Fruit fly (Drosophila melanogaster) whole organism, embryonic: Measurements from ENCODE around the gene Mlc2.
A peak's percentile ranks its signal among the peaks of the same experiment; 100 is the strongest.

Source experiments
- ATbp ChIP-seq: fragments of 200-800 bp; sonication (Bioruptor generic); optimal IDR thresholded peaks from 2 replicates; lab custom pipeline; 2017; ENCODE audit warnings: missing biosample characterization, mild to moderate bottlenecking, missing genetic modification characterization, missing genetic modification reagents
- Atf6 ChIP-seq: fragments of 200-800 bp; sonication (Bioruptor generic); IDR thresholded peaks from 2 replicates; pipeline ENCODE4 v1.3.6; 2022; ENCODE audit warnings: missing biosample characterization, missing genetic modification characterization
- CG10209 ChIP-seq: fragments of 200-800 bp; sonication (Bioruptor generic); optimal IDR thresholded peaks from 3 replicates; lab custom pipeline; 2017; ENCODE audit warnings: missing biosample characterization, mild to moderate bottlenecking, missing genetic modification characterization, missing genetic modification reagents
- CG10431 ChIP-seq: fragments of 200-800 bp; sonication (Bioruptor generic); optimal IDR thresholded peaks from 3 replicates; lab custom pipeline; 2018; ENCODE audit warnings: missing biosample characterization, mild to moderate bottlenecking, missing genetic modification characterization
- CG10565 ChIP-seq: fragments of 200-800 bp; sonication (Bioruptor generic); optimal IDR thresholded peaks from 3 replicates; lab custom pipeline; 2016; ENCODE audit warnings: missing biosample characterization, mild to moderate bottlenecking, missing genetic modification characterization
- CG12071 ChIP-seq: fragments of 200-800 bp; sonication (Bioruptor generic); optimal IDR thresholded peaks from 3 replicates; lab custom pipeline; 2018; ENCODE audit warnings: missing biosample characterization, mild to moderate bottlenecking, missing genetic modification characterization
- CG12299 ChIP-seq: fragments of 200-800 bp; sonication (Bioruptor generic); optimal IDR thresholded peaks from 2 replicates; lab custom pipeline; 2018; ENCODE audit warnings: missing biosample characterization, mild to moderate bottlenecking, missing genetic modification characterization
- CG12769 ChIP-seq: fragments of 200-800 bp; sonication (Bioruptor generic); optimal IDR thresholded peaks from 2 replicates; lab custom pipeline; 2019; ENCODE audit warnings: missing biosample characterization, mild to moderate bottlenecking, missing genetic modification characterization, moderate library complexity
- CG13287 ChIP-seq: fragments of 200-800 bp; sonication (Bioruptor generic); IDR thresholded peaks from 2 replicates; pipeline ENCODE4 v1.3.6; 2022; ENCODE audit warnings: missing biosample characterization, missing genetic modification characterization; ENCODE audit not compliant: partially characterized antibody
- CG14050 ChIP-seq: fragments of 200-800 bp; sonication (Bioruptor generic); IDR thresholded peaks from 3 replicates; pipeline ENCODE4 v1.3.6; 2022; ENCODE audit warnings: missing biosample characterization, missing genetic modification characterization
- CG2199 ChIP-seq: fragments of 200-800 bp; sonication (Bioruptor generic); IDR thresholded peaks from 3 replicates; pipeline ENCODE4 v1.3.6; 2022; ENCODE audit warnings: missing biosample characterization, missing genetic modification characterization
- CG30403 ChIP-seq: fragments of 200-800 bp; sonication (Bioruptor generic); optimal IDR thresholded peaks from 3 replicates; lab custom pipeline; 2016; ENCODE audit warnings: missing biosample characterization, missing genetic modification characterization
- CG34376 ChIP-seq: fragments of 200-800 bp; sonication (Bioruptor generic); optimal IDR thresholded peaks from 2 replicates; lab custom pipeline; 2018; ENCODE audit warnings: missing biosample characterization, mild to moderate bottlenecking, missing genetic modification characterization
- CG3995 ChIP-seq: fragments of 200-800 bp; sonication (Bioruptor generic); optimal IDR thresholded peaks from 3 replicates; lab custom pipeline; 2016; ENCODE audit warnings: missing biosample characterization, missing genetic modification characterization
- CG4360 ChIP-seq: fragments of 200-800 bp; sonication (Bioruptor generic); IDR thresholded peaks from 2 replicates; pipeline ENCODE4 v1.3.6; 2022; ENCODE audit warnings: missing biosample characterization, missing genetic modification characterization
- CG5180 ChIP-seq: fragments of 200-800 bp; sonication (Bioruptor generic); optimal IDR thresholded peaks from 3 replicates; lab custom pipeline; 2017; ENCODE audit warnings: missing biosample characterization, missing genetic modification characterization, mild to moderate bottlenecking, moderate library complexity, missing genetic modification reagents
- CG5953 ChIP-seq: fragments of 200-800 bp; sonication (Bioruptor generic); IDR thresholded peaks from 2 replicates; pipeline ENCODE4 v1.3.6; 2022; ENCODE audit warnings: missing biosample characterization, missing genetic modification characterization
- CG7372 ChIP-seq: fragments of 200-800 bp; sonication (Bioruptor generic); IDR thresholded peaks from 2 replicates; pipeline ENCODE4 v1.3.6; 2022; ENCODE audit warnings: missing biosample characterization, missing genetic modification characterization
- CG8290 ChIP-seq, 3 experiments: fragments of 200-800 bp; sonication (Bioruptor generic); optimal IDR thresholded peaks; 2 replicates each; lab custom pipeline; 2016 to 2019; ENCODE audit warnings: missing biosample characterization in 3 of 3, missing genetic modification characterization in 3 of 3, mild to moderate bottlenecking in 2 of 3, moderate library complexity in 1 of 3
- E2f1 ChIP-seq: fragments of 200-800 bp; sonication (Bioruptor generic); IDR thresholded peaks from 2 replicates; pipeline ENCODE4 v1.3.6; 2022; ENCODE audit warnings: missing biosample characterization, missing genetic modification characterization
- E2f2 ChIP-seq: fragments of 200-800 bp; sonication (Bioruptor generic); IDR thresholded peaks from 2 replicates; pipeline ENCODE4 v1.3.6; 2022; ENCODE audit warnings: missing biosample characterization, missing genetic modification characterization
- GATAe ChIP-seq: fragments of 200-800 bp; sonication (Bioruptor generic); conservative IDR thresholded peaks from 2 replicates; pipeline ENCODE4 v1.3.6; 2022; ENCODE audit warnings: missing biosample characterization, missing genetic modification characterization
- HLH4C ChIP-seq: fragments of 200-800 bp; sonication (Bioruptor generic); IDR thresholded peaks from 3 replicates; pipeline ENCODE4 v1.3.6; 2022; ENCODE audit warnings: missing biosample characterization, missing genetic modification characterization; ENCODE audit not compliant: partially characterized antibody
- HmgZ ChIP-seq: fragments of 200-800 bp; sonication (Bioruptor generic); optimal IDR thresholded peaks from 2 replicates; lab custom pipeline; 2018; ENCODE audit warnings: missing biosample characterization, mild to moderate bottlenecking, missing genetic modification characterization
- MBD-R2 ChIP-seq: fragments of 200-800 bp; sonication (Bioruptor generic); IDR thresholded peaks from 2 replicates; pipeline ENCODE4 v1.3.6; 2022; ENCODE audit warnings: missing biosample characterization, missing genetic modification characterization
- Nf-YC ChIP-seq: fragments of 200-800 bp; optimal IDR thresholded peaks from 3 replicates; lab custom pipeline; 2019; ENCODE audit warnings: missing biosample characterization, mild to moderate bottlenecking, missing genetic modification characterization, moderate library complexity
- Pdp1 ChIP-seq, 2 experiments: fragments of 200-800 bp; sonication (Bioruptor generic); optimal IDR thresholded peaks; 3 replicates each; lab custom pipeline; 2016; ENCODE audit warnings: missing biosample characterization in 2 of 2, missing genetic modification characterization in 2 of 2, mild to moderate bottlenecking in 1 of 2, moderate library complexity in 1 of 2
- Six4 ChIP-seq: fragments of 200-800 bp; sonication (Bioruptor generic); optimal IDR thresholded peaks from 2 replicates; lab custom pipeline; 2016; ENCODE audit warnings: missing biosample characterization, missing genetic modification characterization
- Sry-β ChIP-seq: fragments of 200-800 bp; sonication (Bioruptor generic); optimal IDR thresholded peaks from 2 replicates; lab custom pipeline; 2018; ENCODE audit warnings: missing biosample characterization, mild to moderate bottlenecking, missing genetic modification characterization, moderate library complexity
- Trl ChIP-seq, 3 experiments: fragments of >200 bp in 2 of 3; fragments of 200-800 bp in 1 of 3; sonication (Bioruptor generic) in 1 of 3; optimal IDR thresholded peaks; 2 replicates in 1 of 3; 3 replicates in 2 of 3; lab custom pipeline; 2016 to 2017; ENCODE audit warnings: missing biosample characterization in 1 of 3, missing genetic modification characterization in 1 of 3
- Xbp1 ChIP-seq: fragments of 200-800 bp; sonication (Bioruptor generic); optimal IDR thresholded peaks from 3 replicates; lab custom pipeline; 2016; ENCODE audit warnings: missing biosample characterization, mild to moderate bottlenecking, missing genetic modification characterization
- ara ChIP-seq: fragments of 200-800 bp; sonication (Bioruptor generic); IDR thresholded peaks from 2 replicates; pipeline ENCODE4 v1.3.6; 2022; ENCODE audit warnings: missing biosample characterization, missing genetic modification characterization
- ase ChIP-seq: fragments of 200-800 bp; sonication (Bioruptor generic); IDR thresholded peaks from 3 replicates; pipeline ENCODE4 v1.3.6; 2022; ENCODE audit warnings: missing biosample characterization, missing genetic modification characterization
- ash1 ChIP-seq: fragments of 200-800 bp; sonication (Bioruptor generic); optimal IDR thresholded peaks from 2 replicates; lab custom pipeline; 2018; ENCODE audit warnings: missing biosample characterization, mild to moderate bottlenecking, missing genetic modification characterization
- chm ChIP-seq: fragments of 200-800 bp; sonication (Bioruptor generic); IDR thresholded peaks from 2 replicates; pipeline ENCODE4 v1.3.6; 2022; ENCODE audit warnings: missing biosample characterization, missing genetic modification characterization
- ci ChIP-seq: fragments of 200-800 bp; sonication (Bioruptor generic); IDR thresholded peaks from 3 replicates; pipeline ENCODE4 v1.3.6; 2022; ENCODE audit warnings: missing biosample characterization, missing genetic modification characterization
- crc ChIP-seq: fragments of 200-800 bp; sonication (Bioruptor generic); optimal IDR thresholded peaks from 2 replicates; lab custom pipeline; 2016; ENCODE audit warnings: missing biosample characterization, missing genetic modification characterization
- dimm ChIP-seq: fragments of 200-800 bp; sonication (Bioruptor generic); IDR thresholded peaks from 2 replicates; pipeline ENCODE4 v1.3.6; 2022; ENCODE audit warnings: missing biosample characterization, missing genetic modification characterization
- ewg ChIP-seq: fragments of 200-800 bp; sonication (Bioruptor generic); optimal IDR thresholded peaks from 3 replicates; lab custom pipeline; 2017; ENCODE audit warnings: mild to moderate bottlenecking, missing biosample characterization, missing genetic modification reagents, missing genetic modification characterization
- exex ChIP-seq: fragments of 200-800 bp; sonication (Bioruptor generic); optimal IDR thresholded peaks from 4 replicates; lab custom pipeline; 2018; ENCODE audit warnings: missing biosample characterization, mild to moderate bottlenecking, missing genetic modification characterization, moderate library complexity
- grn ChIP-seq: fragments of 200-800 bp; sonication (Bioruptor generic); optimal IDR thresholded peaks from 3 replicates; lab custom pipeline; 2017; ENCODE audit warnings: missing biosample characterization, missing genetic modification characterization
- mam ChIP-seq: fragments of 200-800 bp; sonication (Bioruptor generic); optimal IDR thresholded peaks from 3 replicates; lab custom pipeline; 2016; ENCODE audit warnings: missing biosample characterization, missing genetic modification characterization
- pita ChIP-seq: fragments of 200-800 bp; sonication (Bioruptor generic); optimal IDR thresholded peaks from 2 replicates; lab custom pipeline; 2017; ENCODE audit warnings: missing biosample characterization, mild to moderate bottlenecking, missing genetic modification characterization
- pzg ChIP-seq: fragments of 200-800 bp; sonication (Bioruptor generic); optimal IDR thresholded peaks from 3 replicates; lab custom pipeline; 2018; ENCODE audit warnings: missing biosample characterization, mild to moderate bottlenecking, missing genetic modification characterization, moderate library complexity
- sd ChIP-seq: fragments of 200-800 bp; sonication (Bioruptor generic); optimal IDR thresholded peaks from 3 replicates; lab custom pipeline; 2018; ENCODE audit warnings: missing biosample characterization, mild to moderate bottlenecking, missing genetic modification characterization, moderate library complexity
- slou ChIP-seq: fragments of 200-800 bp; sonication (Bioruptor generic); optimal IDR thresholded peaks from 3 replicates; lab custom pipeline; 2016; ENCODE audit warnings: missing biosample characterization, missing genetic modification characterization
- sug ChIP-seq: fragments of 200-800 bp; optimal IDR thresholded peaks from 2 replicates; lab custom pipeline; 2019; ENCODE audit warnings: missing biosample characterization, mild to moderate bottlenecking, missing genetic modification characterization, moderate library complexity
- toy ChIP-seq: fragments of 200-800 bp; sonication (Bioruptor generic); IDR thresholded peaks from 2 replicates; pipeline ENCODE4 v1.3.6; 2022; ENCODE audit warnings: missing biosample characterization, missing genetic modification characterization
- ttk ChIP-seq: fragments of 200-800 bp; sonication (Bioruptor generic); IDR thresholded peaks from 2 replicates; pipeline ENCODE4 v2.1.2; 2022; ENCODE audit warnings: missing biosample characterization, missing genetic modification characterization

Mlc2 gene

DNA sequence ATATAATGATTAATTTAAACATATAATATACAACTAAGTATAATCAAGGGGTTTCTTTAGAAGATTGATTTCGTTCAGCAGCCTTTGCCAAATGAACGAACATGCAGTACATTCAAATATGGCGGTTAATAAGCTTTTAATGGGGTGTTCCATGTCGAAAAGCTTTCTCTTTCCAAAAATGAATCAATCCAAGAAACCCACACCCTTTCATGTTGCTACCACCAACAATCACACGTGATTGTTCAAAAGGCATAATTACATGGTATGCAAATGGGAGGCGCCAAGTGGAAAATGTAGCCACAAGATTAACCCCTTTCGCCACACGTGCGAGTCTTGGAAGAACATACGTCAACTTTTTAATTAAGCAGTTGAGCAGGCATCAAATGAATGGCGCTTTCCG is 31.6 kb upstream of the Mlc2 start (continued):
- TF ChIP-seq CG8290 (GFP tag; optimal IDR thresholded peaks at IDR 0.05; lab: Kevin White, UChicago): no peak
- peak in 1 of 2 experiments; percentile 11 for TF ChIP-seq CG8290 (tag; optimal IDR thresholded peaks at IDR 0.05; lab: Kevin White, UChicago)
- TF ChIP-seq CG13287 (GFP tag; lab: Robert Waterston, UW): peak; percentile 5; the same call in 1 of the 2 replicates
- TF ChIP-seq ci (GFP tag; lab: Robert Waterston, UW): peak; percentile 18; the same call in 1 of the 3 replicates
- no peak for TF ChIP-seq ash1 (GFP tag; lab: Kevin White, UChicago)
- TF ChIP-seq MBD-R2 (GFP tag; lab: Robert Waterston, UW): no peak
- TF ChIP-seq CG10431 (GFP tag; lab: Kevin White, UChicago): peak; percentile 99
- no peak for TF ChIP-seq CG10209
- peak; percentile 18 for TF ChIP-seq Nf-YC
- TF ChIP-seq E2f2 (GFP tag; lab: Robert Waterston, UW): peak; percentile 90
- no peak for TF ChIP-seq CG10565
- no peak for TF ChIP-seq Xbp1 (GFP tag; lab: Kevin White, UChicago)
- TF ChIP-seq crc: no peak
- TF ChIP-seq CG3995 (GFP tag; lab: Kevin White, UChicago): peak; percentile 69
- TF ChIP-seq CG12299 (tag; lab: Kevin White, UChicago): no peak
- no peak for TF ChIP-seq pita (GFP tag; lab: Kevin White, UChicago)
- TF ChIP-seq CG12769: peak; percentile 6
- TF ChIP-seq pzg (GFP tag; lab: Kevin White, UChicago): peak; percentile 19
- TF ChIP-seq ttk (GFP tag; lab: Robert Waterston, UW): no peak

DNA sequence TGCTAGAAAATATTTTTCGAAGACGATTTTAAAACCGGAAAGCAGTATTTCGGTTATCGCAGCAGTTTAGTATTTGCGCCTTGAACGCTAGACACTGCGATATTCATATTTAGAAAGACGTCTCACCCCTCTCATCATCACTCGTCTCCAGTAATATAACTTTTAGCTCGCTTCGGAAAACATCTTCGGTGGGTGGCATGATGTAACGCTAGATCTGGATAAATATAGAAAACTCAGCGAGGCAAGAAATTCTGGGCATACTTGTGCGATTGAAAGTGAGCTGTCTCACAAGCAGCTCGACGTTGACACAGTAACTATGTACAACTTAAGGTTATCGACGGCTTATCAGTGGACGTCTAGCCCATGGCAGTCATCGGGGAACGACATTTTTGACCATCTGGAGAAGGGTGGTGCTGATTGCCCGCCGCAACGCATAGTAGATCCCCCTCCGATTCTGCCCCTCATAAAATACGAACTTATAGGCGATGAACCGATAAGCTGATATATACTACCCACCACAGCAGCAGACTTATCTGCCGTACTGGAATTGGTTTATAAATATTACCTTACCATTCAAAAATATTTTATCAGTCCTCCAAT is 29.8 kb upstream of the Mlc2 start:
- TF ChIP-seq CG5953 (GFP tag; lab: Robert Waterston, UW) (0 out of 2 replicates have a peak, but pooled peaks have one; percentile 11), CG12071 (GFP tag; lab: Kevin White, UChicago) (no peak), GATAe (GFP tag; lab: Robert Waterston, UW) (peak; percentile 79), Atf6 (GFP tag; lab: Robert Waterston, UW) (0 out of 2 replicates have a peak, but pooled peaks have one; percentile 10), E2f1 (no peak), toy (no peak), CG2199 (GFP tag; lab: Robert Waterston, UW) (peak; percentile 68; the same call in 1 of the 3 replicates), sd (tag; lab: Kevin White, UChicago) (peak; percentile 70), exex (tag; lab: Kevin White, UChicago) (peak; percentile 35), ara (GFP tag; lab: Robert Waterston, UW) (no peak), dimm (GFP tag; lab: Robert Waterston, UW) (no peak), Pdp1 (GFP tag; optimal IDR thresholded peaks at IDR 0.05; lab: Kevin White, UChicago) (peak in 1 of 2 experiments; percentile 67), mam (GFP tag; lab: Kevin White, UChicago) (no peak), ATbp (no peak), Trl (optimal IDR thresholded peaks at IDR 0.05; lab: Kevin White, UChicago) (peak in 1 of 2 experiments; percentile 51), Trl (GFP tag; optimal IDR thresholded peaks at IDR 0.05; lab: Kevin White, UChicago) (no peak), HmgZ (tag; lab: Kevin White, UChicago) (peak; percentile 16), CG14050 (no peak), Six4 (GFP tag; lab: Kevin White, UChicago) (no peak), HLH4C (GFP tag; lab: Robert Waterston, UW) (0 out of 3 replicates have a peak, but pooled peaks have one; percentile 8), ase (GFP tag; lab: Robert Waterston, UW) (no peak), chm (GFP tag; lab: Robert Waterston, UW) (no peak), Sry-β (GFP tag; lab: Kevin White, UChicago) (no peak), grn (peak; percentile 94), CG34376 (GFP tag; lab: Kevin White, UChicago) (peak; percentile 18), CG7372 (GFP tag; lab: Robert Waterston, UW) (no peak), CG5180 (peak; percentile 33), CG4360 (GFP tag; lab: Robert Waterston, UW) (0 out of 2 replicates have a peak, but pooled peaks have one; percentile 7), slou (GFP tag; lab: Kevin White, UChicago) (no peak), CG30403 (GFP tag; lab: Kevin White, UChicago) (no peak), ewg (no peak), sug (tag; lab: Kevin White, UChicago) (peak; percentile 65)
